Worm (Caenorhabditis elegans): ENCODE data around the gene F59B2.15.

F59B2.15 gene

ce11 chrIII:9045838-9046237 lies 43.4 kb upstream of the F59B2.15 start, which contains the start of gene R107.2:
R107.2 (minus strand) TSS chrIII:9045938.
- TF ChIP-seq tbx-7 (tag; optimal IDR thresholded peaks at IDR 0.05) (no peak), pag-3 (tag; optimal IDR thresholded peaks at IDR 0.05; ENCODE audit: borderline replicate concordance) (no peak), nhr-232 (tag; optimal IDR thresholded peaks at IDR 0.05) (no peak), ttx-3 (tag; optimal IDR thresholded peaks at IDR 0.05) (no peak), sox-4 (tag; optimal IDR thresholded peaks at IDR 0.05) (no peak), unc-55 (GFP tag; optimal IDR thresholded peaks at IDR 0.05) (no peak), hlh-30 (tag; optimal IDR thresholded peaks at IDR 0.05; ENCODE audit: insufficient read depth) (no peak), ceh-19 (GFP tag; optimal IDR thresholded peaks at IDR 0.05) (no peak), fax-1 (tag; optimal IDR thresholded peaks at IDR 0.05) (no peak), gmeb-2 (tag; optimal IDR thresholded peaks at IDR 0.05) (no peak), F13H6.1 (tag; optimal IDR thresholded peaks at IDR 0.05) (no peak), sdc-2 (tag; optimal IDR thresholded peaks at IDR 0.05) (no peak), nhr-11 (tag; optimal IDR thresholded peaks at IDR 0.05) (no peak), hlh-6 (tag; optimal IDR thresholded peaks at IDR 0.05) (no peak), hlh-8 (tag; optimal IDR thresholded peaks at IDR 0.05) (no peak)

ce11 chrIII:9043200-9043599 lies 40.8 kb upstream of the F59B2.15 start, which contains the start of gene nac-2:
nac-2 (minus strand) TSS chrIII:9043300.
- TF ChIP-seq pat-9 (tag; optimal IDR thresholded peaks at IDR 0.05) (no peak), pax-1 (tag; optimal IDR thresholded peaks at IDR 0.05) (no peak), unc-86 (tag; optimal IDR thresholded peaks at IDR 0.05) (no peak), ceh-9 (tag; optimal IDR thresholded peaks at IDR 0.05) (no peak), sdc-2 (tag; optimal IDR thresholded peaks at IDR 0.05) (no peak), dve-1 (tag; optimal IDR thresholded peaks at IDR 0.05) (no peak), madf-2 (tag; optimal IDR thresholded peaks at IDR 0.05) (no peak), ceh-24 (tag; optimal IDR thresholded peaks at IDR 0.05) (no peak), Y22D7AL.16 (tag; optimal IDR thresholded peaks at IDR 0.05) (no peak), sox-2 (GFP tag; IDR thresholded peaks at IDR 0.05) (no peak), ceh-18 (tag; optimal IDR thresholded peaks at IDR 0.05) (no peak), gmeb-2 (tag; optimal IDR thresholded peaks at IDR 0.05) (no peak), elt-2 (tag; optimal IDR thresholded peaks at IDR 0.05) (no peak), unc-3 (GFP tag; conservative IDR thresholded peaks at IDR 0.05) (no peak), unc-3 (tag; optimal IDR thresholded peaks at IDR 0.05) (no peak), fkh-10 (GFP tag; optimal IDR thresholded peaks at IDR 0.05) (no peak), pros-1 (tag; optimal IDR thresholded peaks at IDR 0.05) (no peak)

ce11 chrIII:9037658-9038057 lies 35.2 kb upstream of the F59B2.15 start, which contains the start of gene R107.9:
R107.9 (plus strand) TSS chrIII:9037958.
- TF ChIP-seq pqm-1 (tag; optimal IDR thresholded peaks at IDR 0.05) (no peak), ceh-24 (tag; optimal IDR thresholded peaks at IDR 0.05) (no peak), hlh-6 (tag; optimal IDR thresholded peaks at IDR 0.05) (no peak), gmeb-2 (tag; optimal IDR thresholded peaks at IDR 0.05) (no peak), unc-86 (tag; optimal IDR thresholded peaks at IDR 0.05) (no peak), nhr-232 (tag; optimal IDR thresholded peaks at IDR 0.05) (no peak), ceh-34 (tag; optimal IDR thresholded peaks at IDR 0.05) (no peak), che-1 (tag; optimal IDR thresholded peaks at IDR 0.05) (no peak), ceh-6 (GFP tag; optimal IDR thresholded peaks at IDR 0.05) (no peak), hlh-15 (tag; optimal IDR thresholded peaks at IDR 0.05) (no peak), pha-2 (tag; optimal IDR thresholded peaks at IDR 0.05) (no peak), lin-11 (tag; optimal IDR thresholded peaks at IDR 0.05) (no peak), C08G9.2 (tag; optimal IDR thresholded peaks at IDR 0.05) (no peak), ceh-2 (tag; optimal IDR thresholded peaks at IDR 0.05) (no peak), rnt-1 (tag; optimal IDR thresholded peaks at IDR 0.05) (no peak), unc-3 (GFP tag; conservative IDR thresholded peaks at IDR 0.05) (no peak), unc-3 (tag; optimal IDR thresholded peaks at IDR 0.05) (no peak), fkh-6 (tag; optimal IDR thresholded peaks at IDR 0.05) (no peak)
